Worm (Caenorhabditis elegans) whole organism, young adult: ENCODE data around the gene fbxb-9.
A peak's percentile ranks its signal among the peaks of the same experiment; 100 is the strongest.

Experiments
- B0019.2 ChIP-seq: fragments of 200-800 bp; sonication (Bioruptor generic); conservative IDR thresholded peaks from 2 replicates; pipeline ENCODE4 v1.3.6; 2022; ENCODE audit warnings: missing genetic modification reagents, missing genetic modification characterization, missing compliant biosample characterization
- C06A6.2 ChIP-seq: fragments of 200-800 bp; sonication (Bioruptor generic); conservative IDR thresholded peaks from 2 replicates; pipeline ENCODE4 v1.3.6; 2022; ENCODE audit warnings: missing genetic modification characterization, missing compliant biosample characterization
- F22D6.2 ChIP-seq: sonication (generic microtip); optimal IDR thresholded peaks from 2 replicates; lab custom pipeline; 2016; ENCODE audit warnings: mild to moderate bottlenecking, missing genetic modification characterization, missing compliant biosample characterization
- F23B12.7 ChIP-seq: sonication (generic microtip); optimal IDR thresholded peaks from 2 replicates; lab custom pipeline; 2017; ENCODE audit warnings: missing genetic modification characterization, mild to moderate bottlenecking, missing compliant biosample characterization, antibody characterized with exemption, moderate library complexity; ENCODE audit not compliant: insufficient read depth
- F52B5.7 ChIP-seq: sonication (generic microtip); optimal IDR thresholded peaks from 2 replicates; lab custom pipeline; 2016; ENCODE audit warnings: mild to moderate bottlenecking, missing genetic modification characterization, missing compliant biosample characterization
- F57A8.1 ChIP-seq: fragments of 200-800 bp; sonication (Bioruptor generic); optimal IDR thresholded peaks from 2 replicates; lab custom pipeline; 2018; ENCODE audit warnings: mild to moderate bottlenecking, missing genetic modification characterization, moderate library complexity, missing compliant biosample characterization
- F57C9.4 ChIP-seq: sonication (generic microtip); optimal IDR thresholded peaks from 2 replicates; lab custom pipeline; 2017; ENCODE audit warnings: mild to moderate bottlenecking, missing genetic modification characterization, missing compliant biosample characterization
- K11D2.4 ChIP-seq: fragments of 200-800 bp; sonication (Bioruptor generic); IDR thresholded peaks from 2 replicates; pipeline ENCODE4 v1.3.6; 2022; ENCODE audit warnings: missing genetic modification reagents, missing genetic modification characterization, missing compliant biosample characterization
- Y67H2A.10 ChIP-seq: fragments of 200-800 bp; sonication (Bioruptor generic); conservative IDR thresholded peaks from 2 replicates; pipeline ENCODE4 v1.3.6; 2022; ENCODE audit warnings: missing genetic modification reagents, missing genetic modification characterization, missing compliant biosample characterization
- Y79H2A.3 ChIP-seq: fragments of 200-800 bp; sonication (Bioruptor generic); conservative IDR thresholded peaks from 2 replicates; pipeline ENCODE4 v1.3.6; 2022; ENCODE audit warnings: missing genetic modification reagents, missing genetic modification characterization, missing compliant biosample characterization
- Y95B8A.8 ChIP-seq: fragments of 200-800 bp; sonication (Bioruptor generic); IDR thresholded peaks from 2 replicates; pipeline ENCODE4 v1.3.6; 2022; ENCODE audit warnings: missing genetic modification reagents, missing genetic modification characterization, missing compliant biosample characterization
- aptf-2 ChIP-seq: fragments of 200-800 bp; sonication (Bioruptor generic); conservative IDR thresholded peaks from 2 replicates; pipeline ENCODE4 v1.3.6; 2022; ENCODE audit warnings: missing genetic modification reagents, missing genetic modification characterization, missing compliant biosample characterization
- athp-1 ChIP-seq: sonication (generic microtip); optimal IDR thresholded peaks from 2 replicates; lab custom pipeline; 2017; ENCODE audit warnings: mild to moderate bottlenecking, missing genetic modification characterization, missing compliant biosample characterization
- attf-6 ChIP-seq: fragments of 200-800 bp; sonication (Bioruptor generic); IDR thresholded peaks from 2 replicates; pipeline ENCODE4 v1.3.6; 2022; ENCODE audit warnings: missing genetic modification reagents, missing genetic modification characterization, missing compliant biosample characterization
- ceh-100 ChIP-seq: fragments of 200-800 bp; sonication (Bioruptor generic); IDR thresholded peaks from 2 replicates; pipeline ENCODE4 v1.3.6; 2022; ENCODE audit warnings: missing genetic modification reagents, missing genetic modification characterization, missing compliant biosample characterization
- ceh-27 ChIP-seq: fragments of 200-800 bp; sonication (Bioruptor generic); optimal IDR thresholded peaks from 2 replicates; lab custom pipeline; 2018; ENCODE audit warnings: mild to moderate bottlenecking, missing genetic modification characterization, moderate library complexity, missing compliant biosample characterization
- ceh-40 ChIP-seq: fragments of 200-800 bp; sonication (Bioruptor generic); IDR thresholded peaks from 2 replicates; pipeline ENCODE4 v1.3.6; 2022; ENCODE audit warnings: missing genetic modification characterization, missing compliant biosample characterization
- chd-7 ChIP-seq: sonication (generic microtip); optimal IDR thresholded peaks from 2 replicates; lab custom pipeline; 2016; ENCODE audit warnings: mild to moderate bottlenecking, missing genetic modification characterization, moderate library complexity, missing compliant biosample characterization
- egl-44 ChIP-seq: fragments of 200-800 bp; sonication (Bioruptor generic); IDR thresholded peaks from 2 replicates; pipeline ENCODE4 v1.3.6; 2022; ENCODE audit warnings: missing genetic modification reagents, missing genetic modification characterization, missing compliant biosample characterization
- egrh-3 ChIP-seq: fragments of 200-800 bp; sonication (Bioruptor generic); IDR thresholded peaks from 2 replicates; pipeline ENCODE4 v1.3.6; 2022; ENCODE audit warnings: missing genetic modification reagents, missing genetic modification characterization, missing compliant biosample characterization
- ekl-4 ChIP-seq: fragments of 200-800 bp; sonication (Bioruptor generic); IDR thresholded peaks from 2 replicates; pipeline ENCODE4 v1.3.6; 2022; ENCODE audit warnings: missing genetic modification reagents, missing genetic modification characterization, missing compliant biosample characterization
- fkh-3 ChIP-seq: sonication (generic microtip); optimal IDR thresholded peaks from 2 replicates; lab custom pipeline; 2016; ENCODE audit warnings: mild to moderate bottlenecking, missing genetic modification characterization, missing compliant biosample characterization
- gei-17 ChIP-seq: fragments of 200-800 bp; sonication (Bioruptor generic); optimal IDR thresholded peaks from 2 replicates; lab custom pipeline; 2018; ENCODE audit warnings: mild to moderate bottlenecking, missing genetic modification characterization, missing compliant biosample characterization
- him-1 ChIP-seq: sonication (generic microtip); optimal IDR thresholded peaks from 2 replicates; lab custom pipeline; 2016; ENCODE audit warnings: missing genotype, missing genetic modification reagents, missing genetic modification characterization, missing compliant biosample characterization
- hlh-26 ChIP-seq: fragments of 200-800 bp; sonication (Bioruptor generic); conservative IDR thresholded peaks from 2 replicates; pipeline ENCODE4 v1.3.6; 2022; ENCODE audit warnings: missing genetic modification reagents, missing genetic modification characterization, missing compliant biosample characterization
- hmg-20 ChIP-seq: fragments of 200-800 bp; sonication (Bioruptor generic); IDR thresholded peaks from 2 replicates; pipeline ENCODE4 v1.3.6; 2022; ENCODE audit warnings: missing genetic modification reagents, missing genetic modification characterization, missing compliant biosample characterization
- lag-1 ChIP-seq: fragments of 200-800 bp; sonication (Bioruptor generic); IDR thresholded peaks from 2 replicates; pipeline ENCODE4 v1.3.6; 2022; ENCODE audit warnings: missing genetic modification reagents, missing genetic modification characterization, missing compliant biosample characterization
- lin-40 ChIP-seq: sonication (generic microtip); optimal IDR thresholded peaks from 2 replicates; lab custom pipeline; 2016; ENCODE audit warnings: missing genetic modification characterization, mild to moderate bottlenecking, missing compliant biosample characterization, missing genotype, missing genetic modification reagents
- lin-54 ChIP-seq: fragments of 200-800 bp; sonication (Bioruptor generic); optimal IDR thresholded peaks from 2 replicates; lab custom pipeline; 2018; ENCODE audit warnings: mild to moderate bottlenecking, missing genetic modification characterization, missing compliant biosample characterization
- lir-1 ChIP-seq: fragments of 200-800 bp; sonication (Bioruptor generic); conservative IDR thresholded peaks from 2 replicates; pipeline ENCODE4 v1.3.6; 2022; ENCODE audit warnings: missing genetic modification reagents, missing genetic modification characterization, missing compliant biosample characterization
- madf-10 ChIP-seq: sonication (generic microtip); optimal IDR thresholded peaks from 2 replicates; lab custom pipeline; 2016; ENCODE audit warnings: mild to moderate bottlenecking, missing genetic modification characterization, missing compliant biosample characterization
- madf-3 ChIP-seq: fragments of 200-800 bp; sonication (Bioruptor generic); IDR thresholded peaks from 2 replicates; pipeline ENCODE4 v1.3.6; 2022; ENCODE audit warnings: missing genetic modification reagents, missing genetic modification characterization, missing compliant biosample characterization
- nfyb-1 ChIP-seq: fragments of 200-800 bp; sonication (Bioruptor generic); IDR thresholded peaks from 2 replicates; pipeline ENCODE4 v1.3.6; 2022; ENCODE audit warnings: missing genetic modification reagents, missing genetic modification characterization, missing compliant biosample characterization
- nhr-179 ChIP-seq: sonication (generic microtip); optimal IDR thresholded peaks from 2 replicates; lab custom pipeline; 2016; ENCODE audit warnings: mild to moderate bottlenecking, missing genetic modification characterization, missing compliant biosample characterization
- nhr-27 ChIP-seq: fragments of 200-800 bp; sonication (Bioruptor generic); optimal IDR thresholded peaks from 2 replicates; lab custom pipeline; 2018; ENCODE audit warnings: mild to moderate bottlenecking, missing genetic modification characterization, moderate library complexity, missing compliant biosample characterization
- nhr-80 ChIP-seq: sonication (generic microtip); optimal IDR thresholded peaks from 2 replicates; lab custom pipeline; 2016; ENCODE audit warnings: missing genetic modification characterization, missing compliant biosample characterization
- nhr-90 ChIP-seq: sonication (generic microtip); optimal IDR thresholded peaks from 2 replicates; lab custom pipeline; 2016; ENCODE audit warnings: missing genotype, mild to moderate bottlenecking, missing genetic modification characterization, missing compliant biosample characterization
- pbrm-1 ChIP-seq: fragments of 200-800 bp; sonication (Bioruptor generic); IDR thresholded peaks from 2 replicates; pipeline ENCODE4 v1.3.6; 2022; ENCODE audit warnings: missing genetic modification reagents, missing genetic modification characterization, missing compliant biosample characterization
- rec-8 ChIP-seq, 2 experiments: sonication (generic microtip); optimal IDR thresholded peaks; 2 replicates each; lab custom pipeline; 2016; ENCODE audit warnings: mild to moderate bottlenecking in 2 of 2, missing genetic modification characterization in 2 of 2, missing genetic modification reagents in 2 of 2, missing genotype in 2 of 2, missing biosample characterization in 1 of 2, missing compliant biosample characterization in 1 of 2, moderate library complexity in 1 of 2
- sea-2 ChIP-seq: fragments of 200-800 bp; sonication (Bioruptor generic); IDR thresholded peaks from 2 replicates; pipeline ENCODE4 v1.3.6; 2022; ENCODE audit warnings: missing genetic modification characterization, missing compliant biosample characterization
- somi-1 ChIP-seq: fragments of 200-800 bp; sonication (Bioruptor generic); optimal IDR thresholded peaks from 2 replicates; lab custom pipeline; 2018; ENCODE audit warnings: mild to moderate bottlenecking, missing genetic modification characterization, missing compliant biosample characterization
- tbp1 ChIP-seq: fragments of 200-800 bp; sonication (Bioruptor generic); optimal IDR thresholded peaks from 2 replicates; lab custom pipeline; 2018; ENCODE audit warnings: mild to moderate bottlenecking, missing genetic modification characterization, missing compliant biosample characterization
- tbx-9 ChIP-seq: sonication (generic microtip); optimal IDR thresholded peaks from 2 replicates; lab custom pipeline; 2016; ENCODE audit warnings: borderline replicate concordance, missing genetic modification characterization, inconsistent platforms, missing compliant biosample characterization
- tlf-1 ChIP-seq: fragments of 200-800 bp; sonication (Bioruptor generic); optimal IDR thresholded peaks from 2 replicates; lab custom pipeline; 2018; ENCODE audit warnings: mild to moderate bottlenecking, missing genetic modification characterization, missing compliant biosample characterization
- zfh-2 ChIP-seq: fragments of 200-800 bp; sonication (Bioruptor generic); conservative IDR thresholded peaks from 2 replicates; pipeline ENCODE4 v1.3.6; 2022; ENCODE audit warnings: missing genetic modification reagents, missing genetic modification characterization, missing compliant biosample characterization
- ztf-18 ChIP-seq: sonication (generic microtip); optimal IDR thresholded peaks from 2 replicates; lab custom pipeline; 2016; ENCODE audit warnings: missing genotype, mild to moderate bottlenecking, missing genetic modification characterization, missing compliant biosample characterization
- ztf-22 ChIP-seq: fragments of 200-800 bp; sonication (Bioruptor generic); optimal IDR thresholded peaks from 2 replicates; lab custom pipeline; 2018; ENCODE audit warnings: mild to moderate bottlenecking, missing genetic modification characterization, moderate library complexity, missing compliant biosample characterization
- ztf-6 ChIP-seq: fragments of 200-800 bp; sonication (Bioruptor generic); IDR thresholded peaks from 2 replicates; pipeline ENCODE4 v1.3.6; 2022; ENCODE audit warnings: missing genetic modification reagents, missing genetic modification characterization, missing compliant biosample characterization

The fbxb-9 gene

DNA sequence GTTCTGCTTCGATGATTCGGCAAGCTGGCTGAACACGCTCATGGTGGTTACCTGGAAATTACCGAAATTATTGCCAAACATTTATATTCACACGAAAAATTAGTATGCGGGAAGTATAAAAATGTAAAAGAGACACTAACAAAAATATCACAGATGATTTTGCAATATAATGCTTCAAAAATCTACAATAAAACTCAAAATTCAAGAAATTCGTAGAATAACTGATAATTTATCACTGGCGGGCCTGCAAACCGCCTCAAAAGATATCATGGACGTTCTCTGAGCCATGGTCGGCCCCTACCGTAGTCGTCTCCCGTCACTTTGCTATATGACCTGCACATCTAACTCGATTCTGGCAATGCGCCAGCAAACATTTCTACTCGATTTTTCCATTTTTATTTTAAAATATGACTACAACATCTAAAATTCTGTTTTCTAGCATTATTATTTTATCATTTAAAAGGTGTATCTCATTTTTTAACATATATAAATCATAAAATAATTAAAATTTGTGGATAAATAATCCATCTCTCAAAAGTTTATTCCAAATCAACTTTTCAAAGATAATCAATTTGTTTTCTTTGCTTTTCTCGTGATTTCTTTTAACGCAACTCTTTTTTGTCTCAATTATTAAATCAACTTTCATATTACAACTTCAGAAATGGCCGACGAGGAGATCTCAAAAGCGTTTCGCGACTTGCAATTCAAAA lies 12.7 kb downstream of the fbxb-9 start, which contains the start of the genes F01G4.6 and pfd-1 (continued):
- TF ChIP-seq tlf-1 (peak; percentile 89), nfyb-1 (GFP tag; lab: Robert Waterston, UW) (peak; percentile 95), ztf-6 (GFP tag; lab: Robert Waterston, UW) (no peak), B0019.2 (GFP tag; lab: Robert Waterston, UW) (no peak), madf-3 (peak; percentile 74; the same call in 1 of the 2 replicates), chd-7 (peak; percentile 11), ekl-4 (GFP tag; lab: Robert Waterston, UW) (peak; percentile 85), C06A6.2 (GFP tag; lab: Robert Waterston, UW) (peak; percentile 87), egl-44 (GFP tag; lab: Robert Waterston, UW) (no peak), ceh-40 (GFP tag; lab: Robert Waterston, UW) (no peak), ceh-100 (peak; percentile 73), athp-1 (tag; lab: Kevin White, UChicago) (no peak), nhr-90 (tag; lab: Kevin White, UChicago) (no peak), F22D6.2 (peak; percentile 23), F57C9.4 (tag; lab: Kevin White, UChicago) (no peak), somi-1 (GFP tag; lab: Kevin White, UChicago) (peak; percentile 1), lir-1 (peak; percentile 54), Y67H2A.10 (GFP tag; lab: Robert Waterston, UW) (peak; percentile 41; the same call in 1 of the 2 replicates), zfh-2 (0 out of 2 replicates have a peak, but pooled peaks have one; percentile 13), K11D2.4 (GFP tag; lab: Robert Waterston, UW) (peak; percentile 88), egrh-3 (no peak), ceh-27 (GFP tag; lab: Kevin White, UChicago) (peak; percentile 72), F57A8.1 (GFP tag; lab: Kevin White, UChicago) (no peak), lin-54 (GFP tag; lab: Kevin White, UChicago) (peak; percentile 84), nhr-80 (tag; lab: Kevin White, UChicago) (peak; percentile 30), attf-6 (no peak), rec-8 (tag; optimal IDR thresholded peaks at IDR 0.05; lab: Kevin White, UChicago) (no peak), madf-10 (tag; lab: Kevin White, UChicago) (peak; percentile 55), tbx-9 (no peak), hlh-26 (GFP tag; lab: Robert Waterston, UW) (no peak), hmg-20 (GFP tag; lab: Robert Waterston, UW) (peak; percentile 46; the same call in 1 of the 2 replicates), aptf-2 (GFP tag; lab: Robert Waterston, UW) (no peak), fkh-3 (no peak), lag-1 (GFP tag; lab: Robert Waterston, UW) (no peak), tbp1 (GFP tag; lab: Kevin White, UChicago) (peak; percentile 69), pbrm-1 (GFP tag; lab: Robert Waterston, UW) (peak; percentile 79), gei-17 (peak; percentile 53), F52B5.7 (tag; lab: Kevin White, UChicago) (no peak), Y95B8A.8 (0 out of 2 replicates have a peak, but pooled peaks have one; percentile 49), ztf-18 (tag; lab: Kevin White, UChicago) (peak; percentile 44), nhr-27 (tag; lab: Kevin White, UChicago) (no peak), nhr-179 (tag; lab: Kevin White, UChicago) (no peak), ztf-22 (GFP tag; lab: Kevin White, UChicago) (no peak), him-1 (tag; lab: Kevin White, UChicago) (no peak), lin-40 (tag; lab: Kevin White, UChicago) (peak; percentile 85), Y79H2A.3 (GFP tag; lab: Robert Waterston, UW) (no peak), F23B12.7 (peak; percentile 73), sea-2 (GFP tag; lab: Robert Waterston, UW) (no peak)
